Worm (Caenorhabditis elegans) whole organism, L1 larva: Measurements from ENCODE around the gene F31E8.4.

Experiments
- C04F5.9 ChIP-seq: sonication (generic microtip); optimal IDR thresholded peaks from 2 replicates; lab custom pipeline; 2016; ENCODE audit warnings: missing genetic modification characterization, missing compliant biosample characterization
- C16A3.4 ChIP-seq: fragments of 150-350 bp; optimal IDR thresholded peaks from 2 replicates; lab custom pipeline; 2014; ENCODE audit warnings: missing biosample characterization, missing genetic modification characterization
- F16B12.6 ChIP-seq: fragments of 150-350 bp; optimal IDR thresholded peaks from 2 replicates; lab custom pipeline; 2014; ENCODE audit warnings: missing biosample characterization, missing genetic modification characterization
- aha-1 ChIP-seq: fragments of 150-350 bp; optimal IDR thresholded peaks from 2 replicates; lab custom pipeline; 2014; ENCODE audit warnings: missing biosample characterization, missing genetic modification characterization
- ama-1 ChIP-seq: fragments of 150-350 bp; optimal IDR thresholded peaks from 2 replicates; lab custom pipeline; 2014
- blmp-1 ChIP-seq: fragments of 150-350 bp; optimal IDR thresholded peaks from 2 replicates; lab custom pipeline; 2014; ENCODE audit warnings: missing biosample characterization, missing genetic modification characterization
- ceh-63 ChIP-seq: fragments of 200-800 bp; sonication (Bioruptor generic); optimal IDR thresholded peaks from 2 replicates; lab custom pipeline; 2018; ENCODE audit warnings: mild to moderate bottlenecking, missing genetic modification characterization, missing compliant biosample characterization
- ceh-82 ChIP-seq, 3 experiments: fragments of 150-350 bp in 1 of 3; sonication (generic microtip) in 2 of 3; optimal IDR thresholded peaks; 2 replicates each; lab custom pipeline; 2014 to 2017; ENCODE audit warnings: missing biosample characterization in 3 of 3, missing genetic modification characterization in 3 of 3
- ceh-90 ChIP-seq: sonication (generic microtip); optimal IDR thresholded peaks from 2 replicates; lab custom pipeline; 2016; ENCODE audit warnings: missing genetic modification characterization, missing compliant biosample characterization
- dpl-1 ChIP-seq, 3 experiments: fragments of 150-350 bp in 2 of 3; sonication (generic microtip) in 1 of 3; optimal IDR thresholded peaks; 2 replicates each; lab custom pipeline; 2014 to 2017; ENCODE audit warnings: missing biosample characterization in 3 of 3, missing genetic modification characterization in 3 of 3, missing genetic modification reagents in 3 of 3
- efl-3 ChIP-seq: fragments of 200-800 bp; sonication (Bioruptor generic); optimal IDR thresholded peaks from 2 replicates; lab custom pipeline; 2018; ENCODE audit warnings: mild to moderate bottlenecking, missing genetic modification characterization, missing compliant biosample characterization
- egl-13 ChIP-seq: sonication (generic microtip); optimal IDR thresholded peaks from 2 replicates; lab custom pipeline; 2016; ENCODE audit warnings: missing genotype, missing genetic modification reagents, missing genetic modification characterization, missing compliant biosample characterization
- egl-27 ChIP-seq, 2 experiments: fragments of 150-350 bp in 1 of 2; sonication (generic microtip); optimal IDR thresholded peaks; 3 replicates each; lab custom pipeline; 2017 to 2018; ENCODE audit warnings: missing biosample characterization in 2 of 2, missing genetic modification characterization in 2 of 2, missing genetic modification reagents in 2 of 2
- elt-3 ChIP-seq, 6 experiments: fragments of 150-350 bp in 1 of 6; sonication (generic microtip); optimal IDR thresholded peaks; 2 replicates each; lab custom pipeline; 2017 to 2018; ENCODE audit warnings: missing biosample characterization in 6 of 6, missing genetic modification characterization in 6 of 6, inconsistent platforms in 1 of 6
- ets-5 ChIP-seq: fragments of 200-800 bp; sonication (Bioruptor generic); IDR thresholded peaks from 2 replicates; pipeline ENCODE4 v1.3.6; 2022; ENCODE audit warnings: missing genetic modification characterization, missing compliant biosample characterization
- fkh-4 ChIP-seq: sonication (generic microtip); optimal IDR thresholded peaks from 2 replicates; lab custom pipeline; 2016; ENCODE audit warnings: missing compliant biosample characterization, missing genetic modification characterization, borderline replicate concordance
- fkh-8 ChIP-seq: sonication (generic microtip); optimal IDR thresholded peaks from 2 replicates; lab custom pipeline; 2016; ENCODE audit warnings: mild to moderate bottlenecking, missing genetic modification characterization, missing compliant biosample characterization
- fos-1 ChIP-seq: fragments of 150-350 bp; optimal IDR thresholded peaks from 2 replicates; lab custom pipeline; 2014; ENCODE audit warnings: missing biosample characterization, missing genetic modification characterization
- grh-1 ChIP-seq: fragments of 200-800 bp; sonication (Bioruptor generic); IDR thresholded peaks from 2 replicates; pipeline ENCODE4 v1.3.6; 2022; ENCODE audit warnings: missing genetic modification reagents, missing genetic modification characterization, missing compliant biosample characterization
- hlh-17 ChIP-seq: fragments of 200-800 bp; sonication (Bioruptor generic); optimal IDR thresholded peaks from 2 replicates; lab custom pipeline; 2018; ENCODE audit warnings: missing genetic modification characterization, mild to moderate bottlenecking, missing compliant biosample characterization, moderate library complexity, borderline replicate concordance
- hpl-2 ChIP-seq: fragments of 150-350 bp; optimal IDR thresholded peaks from 2 replicates; lab custom pipeline; 2014; ENCODE audit warnings: missing biosample characterization, missing genetic modification reagents, missing genetic modification characterization
- lin-13 ChIP-seq: fragments of 150-350 bp; optimal IDR thresholded peaks from 2 replicates; lab custom pipeline; 2014; ENCODE audit warnings: missing biosample characterization, missing genetic modification reagents, missing genetic modification characterization
- lin-14 ChIP-seq: fragments of 200-800 bp; sonication (Bioruptor generic); optimal IDR thresholded peaks from 2 replicates; lab custom pipeline; 2018; ENCODE audit warnings: mild to moderate bottlenecking, missing genetic modification characterization, moderate library complexity, missing compliant biosample characterization
- lir-3 ChIP-seq: sonication (generic microtip); optimal IDR thresholded peaks from 2 replicates; lab custom pipeline; 2016; ENCODE audit warnings: mild to moderate bottlenecking, missing genetic modification characterization, moderate library complexity, missing compliant biosample characterization; ENCODE audit not compliant: poor library complexity
- mab-9 ChIP-seq: fragments of 200-800 bp; sonication (Bioruptor generic); IDR thresholded peaks from 2 replicates; pipeline ENCODE4 v1.3.6; 2022; ENCODE audit warnings: missing genetic modification reagents, missing genetic modification characterization, missing compliant biosample characterization
- mdl-1 ChIP-seq, 2 experiments: fragments of 150-350 bp; optimal IDR thresholded peaks; 2 replicates each; lab custom pipeline; 2014 to 2017; ENCODE audit warnings: missing biosample characterization in 2 of 2, missing genetic modification characterization in 2 of 2, inconsistent platforms in 1 of 2
- mef-2 ChIP-seq: fragments of 150-350 bp; optimal IDR thresholded peaks from 2 replicates; lab custom pipeline; 2014; ENCODE audit warnings: missing biosample characterization, missing genetic modification characterization
- nhr-11 ChIP-seq: fragments of 150-350 bp; optimal IDR thresholded peaks from 2 replicates; lab custom pipeline; 2014; ENCODE audit warnings: missing biosample characterization, missing genetic modification characterization
- nhr-19 ChIP-seq: fragments of 200-800 bp; sonication (Bioruptor generic); conservative IDR thresholded peaks from 2 replicates; pipeline ENCODE4 v1.3.6; 2022; ENCODE audit warnings: missing genetic modification characterization, missing compliant biosample characterization
- nhr-20 ChIP-seq: sonication (generic microtip); optimal IDR thresholded peaks from 2 replicates; lab custom pipeline; 2016; ENCODE audit warnings: mild to moderate bottlenecking, missing genetic modification characterization, missing compliant biosample characterization
- nhr-237 ChIP-seq: fragments of 150-350 bp; optimal IDR thresholded peaks from 2 replicates; lab custom pipeline; 2014; ENCODE audit warnings: missing biosample characterization, missing genetic modification characterization
- nhr-28 ChIP-seq: fragments of 150-350 bp; optimal IDR thresholded peaks from 2 replicates; lab custom pipeline; 2014; ENCODE audit warnings: missing biosample characterization, missing genetic modification characterization
- nhr-71 ChIP-seq: sonication (generic microtip); optimal IDR thresholded peaks from 2 replicates; lab custom pipeline; 2016; ENCODE audit warnings: mild to moderate bottlenecking, missing genetic modification characterization, moderate library complexity, missing compliant biosample characterization
- nhr-85 ChIP-seq: sonication (generic microtip); peaks from one replicate; lab custom pipeline; 2016; ENCODE audit warnings: missing genetic modification characterization, inconsistent platforms, missing compliant biosample characterization
- nhr-90 ChIP-seq: sonication (generic microtip); optimal IDR thresholded peaks from 2 replicates; lab custom pipeline; 2016; ENCODE audit warnings: mild to moderate bottlenecking, missing genetic modification characterization, missing compliant biosample characterization; ENCODE audit not compliant: poor library complexity
- pag-3 ChIP-seq: sonication (generic microtip); optimal IDR thresholded peaks from 2 replicates; lab custom pipeline; 2017; ENCODE audit warnings: missing genetic modification characterization, mild to moderate bottlenecking, missing compliant biosample characterization, antibody characterized with exemption, borderline replicate concordance; ENCODE audit not compliant: insufficient read depth
- pqm-1 ChIP-seq: sonication (generic microtip); optimal IDR thresholded peaks from 3 replicates; lab custom pipeline; 2017; ENCODE audit warnings: missing biosample characterization, missing genetic modification characterization
- rnt-1 ChIP-seq: sonication (generic microtip); optimal IDR thresholded peaks from 2 replicates; lab custom pipeline; 2016; ENCODE audit warnings: mild to moderate bottlenecking, missing genetic modification characterization, moderate library complexity, missing compliant biosample characterization
- skn-1 ChIP-seq: fragments of 150-350 bp; optimal IDR thresholded peaks from 2 replicates; lab custom pipeline; 2014; ENCODE audit warnings: missing biosample characterization, missing genetic modification characterization
- snpc-4 ChIP-seq: fragments of 150-350 bp; optimal IDR thresholded peaks from 2 replicates; lab custom pipeline; 2014; ENCODE audit warnings: missing biosample characterization, missing genetic modification characterization
- snu-23 ChIP-seq: sonication (generic microtip); optimal IDR thresholded peaks from 2 replicates; lab custom pipeline; 2016; ENCODE audit warnings: missing genetic modification characterization, missing compliant biosample characterization
- sox-4 ChIP-seq: sonication (generic microtip); optimal IDR thresholded peaks from 2 replicates; lab custom pipeline; 2016; ENCODE audit warnings: missing genetic modification characterization, missing compliant biosample characterization
- sptf-1 ChIP-seq: fragments of 150-350 bp; optimal IDR thresholded peaks from 2 replicates; lab custom pipeline; 2014; ENCODE audit warnings: missing biosample characterization, missing genetic modification characterization
- sup-37 ChIP-seq: fragments of 200-800 bp; sonication (Bioruptor generic); optimal IDR thresholded peaks from 2 replicates; lab custom pipeline; 2018; ENCODE audit warnings: mild to moderate bottlenecking, missing genetic modification characterization, missing compliant biosample characterization
- tbx-2 ChIP-seq: sonication (generic microtip); optimal IDR thresholded peaks from 2 replicates; lab custom pipeline; 2016; ENCODE audit warnings: missing genetic modification characterization, missing compliant biosample characterization
- tlp-1 ChIP-seq: fragments of 150-350 bp; optimal IDR thresholded peaks from 2 replicates; lab custom pipeline; 2014; ENCODE audit warnings: missing biosample characterization, missing genetic modification characterization
- unc-130 ChIP-seq: fragments of 150-350 bp; optimal IDR thresholded peaks from 2 replicates; lab custom pipeline; 2017; ENCODE audit warnings: missing biosample characterization, missing genetic modification characterization, inconsistent platforms
- unc-86 ChIP-seq: sonication (generic microtip); optimal IDR thresholded peaks from 2 replicates; lab custom pipeline; 2016; ENCODE audit warnings: missing genetic modification characterization, missing compliant biosample characterization
- vab-15 ChIP-seq: sonication (generic microtip); optimal IDR thresholded peaks from 2 replicates; lab custom pipeline; 2017; ENCODE audit warnings: missing genotype, mild to moderate bottlenecking, missing genetic modification characterization, missing compliant biosample characterization
- xbp-1 ChIP-seq: sonication (generic microtip); optimal IDR thresholded peaks from 2 replicates; lab custom pipeline; 2016; ENCODE audit warnings: missing genetic modification characterization, missing compliant biosample characterization
- ztf-11 ChIP-seq, 2 experiments: sonication (generic microtip); optimal IDR thresholded peaks; 2 replicates each; lab custom pipeline; 2016 to 2017; ENCODE audit warnings: missing genetic modification characterization in 2 of 2, missing biosample characterization in 1 of 2, missing compliant biosample characterization in 1 of 2
- ztf-4 ChIP-seq: fragments of 150-350 bp; optimal IDR thresholded peaks from 2 replicates; lab custom pipeline; 2014; ENCODE audit warnings: missing biosample characterization, missing genetic modification characterization

F31E8.4 gene

ce11 chrII:6776418-6777034, 23.4 kb downstream of the F31E8.4 start, which contains the start of gene ssup-72 (continued):
- peak; percentile 60 for TF ChIP-seq ztf-4 (tag; lab: Kevin White, UChicago)
- no peak for TF ChIP-seq fos-1 (tag; lab: Kevin White, UChicago)
- TF ChIP-seq grh-1 (GFP tag; lab: Robert Waterston, UW), result peak; percentile 51; the same call in 1 of the 2 replicates
- no peak for TF ChIP-seq pag-3 (tag; lab: Kevin White, UChicago)
- TF ChIP-seq ets-5 (GFP tag; lab: Robert Waterston, UW), result no peak
- TF ChIP-seq nhr-237, result no peak
- no peak for TF ChIP-seq ama-1
- TF ChIP-seq fkh-4 (tag; lab: Kevin White, UChicago), result peak; percentile 86
- TF ChIP-seq skn-1 (tag; lab: Kevin White, UChicago), result peak; percentile 45
- TF ChIP-seq efl-3 (GFP tag; lab: Kevin White, UChicago), result peak; percentile 6
- no peak for TF ChIP-seq aha-1 (tag; lab: Kevin White, UChicago)
- no peak for TF ChIP-seq mef-2 (tag; lab: Kevin White, UChicago)
- TF ChIP-seq hlh-17 (GFP tag; lab: Kevin White, UChicago), result no peak
- no peak for TF ChIP-seq nhr-11 (tag; lab: Kevin White, UChicago)
- TF ChIP-seq lin-14 (GFP tag; lab: Kevin White, UChicago), result peak; percentile 84
- TF ChIP-seq nhr-20 (tag; lab: Kevin White, UChicago), result peak; percentile 83
- TF ChIP-seq xbp-1 (tag; lab: Kevin White, UChicago), result peak; percentile 78
- peak; percentile 18 to 61 (median 24) for TF ChIP-seq ceh-82 (tag; optimal IDR thresholded peaks at IDR 0.05; lab: Kevin White, UChicago)
- TF ChIP-seq blmp-1, result peak; percentile 25
- TF ChIP-seq nhr-90, result peak; percentile 87
- peak; percentile 79 for TF ChIP-seq nhr-19 (GFP tag; lab: Robert Waterston, UW)
- TF ChIP-seq ztf-11 (tag; optimal IDR thresholded peaks at IDR 0.05; lab: Kevin White, UChicago), result peak in 1 of 2 experiments; percentile 88
- no peak for TF ChIP-seq pqm-1 (tag; lab: Kevin White, UChicago)
- peak; percentile 94 for TF ChIP-seq lir-3 (tag; lab: Kevin White, UChicago)
- peak; percentile 74 for TF ChIP-seq fkh-8
- peak; percentile 80 to 90 (median 85) for TF ChIP-seq dpl-1 (GFP tag; optimal IDR thresholded peaks at IDR 0.05; lab: Kevin White, UChicago)
- TF ChIP-seq F16B12.6 (tag; lab: Kevin White, UChicago), result no peak
- TF ChIP-seq egl-13 (tag; lab: Kevin White, UChicago), result peak; percentile 86
- no peak for TF ChIP-seq hpl-2
- TF ChIP-seq egl-27 (tag; optimal IDR thresholded peaks at IDR 0.05; lab: Kevin White, UChicago), result no peak
- TF ChIP-seq mdl-1 (tag; optimal IDR thresholded peaks at IDR 0.05; lab: Kevin White, UChicago), result peak in 1 of 2 experiments; percentile 29
- TF ChIP-seq ceh-90 (tag; lab: Kevin White, UChicago), result peak; percentile 86
- TF ChIP-seq tlp-1 (tag; lab: Kevin White, UChicago), result no peak
- peak; percentile 77 for TF ChIP-seq unc-86 (tag; lab: Kevin White, UChicago)
- no peak for TF ChIP-seq sptf-1 (tag; lab: Kevin White, UChicago)
- TF ChIP-seq ceh-63, result no peak
- peak; percentile 96 for TF ChIP-seq rnt-1
- peak; percentile 54 for TF ChIP-seq C04F5.9
- TF ChIP-seq elt-3 (tag; optimal IDR thresholded peaks at IDR 0.05; lab: Kevin White, UChicago), result peak in 2 of 6 experiments; percentile 32 to 47
- TF ChIP-seq nhr-71 (tag; lab: Kevin White, UChicago), result peak; percentile 90
- TF ChIP-seq C16A3.4 (tag; lab: Kevin White, UChicago), result peak; percentile 62
- peak; percentile 84 for TF ChIP-seq snu-23
- peak; percentile 52 for TF ChIP-seq lin-13 (GFP tag; lab: Kevin White, UChicago)
- peak; percentile 92 for TF ChIP-seq nhr-85 (tag; lab: Kevin White, UChicago)
- peak; percentile 83 for TF ChIP-seq sox-4 (tag; lab: Kevin White, UChicago)
- TF ChIP-seq tbx-2 (tag; lab: Kevin White, UChicago), result peak; percentile 84
- TF ChIP-seq snpc-4 (tag; lab: Kevin White, UChicago), result peak; percentile 41
- TF ChIP-seq vab-15 (tag; lab: Kevin White, UChicago), result no peak
- TF ChIP-seq sup-37 (GFP tag; lab: Kevin White, UChicago), result peak; percentile 45
- TF ChIP-seq mab-9, result peak; percentile 69
- peak; percentile 76 for TF ChIP-seq unc-130
- TF ChIP-seq nhr-28 (tag; lab: Kevin White, UChicago), result no peak
